Fruit fly (Drosophila melanogaster) whole organism, wandering third instar larva: ENCODE measurements around the gene Ca-Ma2d.
A peak's percentile ranks its signal among the peaks of the same experiment; 100 is the strongest.

Source experiments
- Abd-B ChIP-seq: fragments of >200 bp; optimal IDR thresholded peaks from 2 replicates; lab custom pipeline; 2017; ENCODE audit warnings: missing biosample characterization, missing genetic modification characterization
- CG32264 ChIP-seq: fragments of 200-800 bp; sonication (Bioruptor generic); optimal IDR thresholded peaks from 2 replicates; lab custom pipeline; 2016; ENCODE audit warnings: missing biosample characterization, missing genetic modification characterization
- CG9705 ChIP-seq: fragments of 200-800 bp; sonication (Bioruptor generic); optimal IDR thresholded peaks from 2 replicates; lab custom pipeline; 2018; ENCODE audit warnings: missing biosample characterization, mild to moderate bottlenecking, missing genetic modification characterization
- CrebA ChIP-seq: fragments of 200-800 bp; sonication (Bioruptor generic); optimal IDR thresholded peaks from 2 replicates; lab custom pipeline; 2016; ENCODE audit warnings: missing biosample characterization, mild to moderate bottlenecking, missing genetic modification characterization, borderline replicate concordance
- Dfd ChIP-seq: fragments of >200 bp; optimal IDR thresholded peaks from 2 replicates; lab custom pipeline; 2017; ENCODE audit warnings: missing biosample characterization, missing genetic modification characterization
- GATAd ChIP-seq: sonication (Bioruptor generic); optimal IDR thresholded peaks from 2 replicates; lab custom pipeline; 2016; ENCODE audit warnings: missing biosample characterization, missing genetic modification characterization
- HLH106 ChIP-seq: fragments of 200-800 bp; optimal IDR thresholded peaks from 3 replicates; lab custom pipeline; 2019; ENCODE audit warnings: missing biosample characterization, mild to moderate bottlenecking, missing genetic modification characterization, moderate library complexity
- Hnf4 ChIP-seq: fragments of 200-800 bp; sonication (Bioruptor generic); optimal IDR thresholded peaks from 2 replicates; lab custom pipeline; 2016; ENCODE audit warnings: missing biosample characterization, mild to moderate bottlenecking, missing genetic modification characterization
- Hr83 ChIP-seq: fragments of 200-300 bp; sonication (Bioruptor generic); optimal IDR thresholded peaks from 2 replicates; lab custom pipeline; 2016; ENCODE audit warnings: missing biosample characterization, mild to moderate bottlenecking, missing genetic modification characterization, moderate library complexity; ENCODE audit not compliant: poor library complexity, severe bottlenecking
- Jra ChIP-seq: sonication (Bioruptor generic); optimal IDR thresholded peaks from 2 replicates; lab custom pipeline; 2016; ENCODE audit warnings: missing biosample characterization, missing genetic modification characterization
- Mio ChIP-seq: sonication (Bioruptor generic); optimal IDR thresholded peaks from 2 replicates; lab custom pipeline; 2016; ENCODE audit warnings: missing biosample characterization, missing genetic modification characterization
- N ChIP-seq: fragments of >200 bp; optimal IDR thresholded peaks from 2 replicates; lab custom pipeline; 2018; ENCODE audit warnings: missing biosample characterization, missing external identifiers, missing genetic modification characterization
- OdsH ChIP-seq: fragments of 200-800 bp; sonication (Bioruptor generic); optimal IDR thresholded peaks from 2 replicates; lab custom pipeline; 2016; ENCODE audit warnings: missing biosample characterization, mild to moderate bottlenecking, missing genetic modification characterization
- Rel ChIP-seq, 2 experiments: fragments of 200-800 bp; sonication (Bioruptor generic) in 1 of 2; optimal IDR thresholded peaks; 2 replicates in 1 of 2; 3 replicates in 1 of 2; lab custom pipeline; 2016 to 2019; ENCODE audit warnings: mild to moderate bottlenecking in 2 of 2, missing biosample characterization in 2 of 2, missing genetic modification characterization in 2 of 2, moderate library complexity in 1 of 2
- Sp1 ChIP-seq: fragments of 200-800 bp; sonication (Bioruptor generic); optimal IDR thresholded peaks from 3 replicates; lab custom pipeline; 2019; ENCODE audit warnings: missing biosample characterization, mild to moderate bottlenecking, missing genetic modification characterization, moderate library complexity
- Vsx2 ChIP-seq: fragments of 200-300, 225-300 bp; sonication (Bioruptor generic); optimal IDR thresholded peaks from 2 replicates; lab custom pipeline; 2018; ENCODE audit warnings: missing biosample characterization, missing genetic modification characterization; ENCODE audit not compliant: partially characterized antibody
- br ChIP-seq: fragments of 200-800 bp; sonication (Bioruptor generic); optimal IDR thresholded peaks from 2 replicates; lab custom pipeline; 2016; ENCODE audit warnings: missing biosample characterization, missing genetic modification characterization
- brk ChIP-seq: fragments of 200-800 bp; sonication (Bioruptor generic); optimal IDR thresholded peaks from 2 replicates; lab custom pipeline; 2016; ENCODE audit warnings: missing biosample characterization, mild to moderate bottlenecking, missing genetic modification characterization
- dl ChIP-seq, 2 experiments: fragments of 175-275, 200-275 bp in 1 of 2; fragments of 200-275 bp in 1 of 2; sonication (Bioruptor generic); optimal IDR thresholded peaks; lab custom pipeline; 2018; ENCODE audit warnings: mild to moderate bottlenecking in 2 of 2, missing biosample characterization in 2 of 2, missing genetic modification characterization in 2 of 2, moderate library complexity in 2 of 2; ENCODE audit not compliant: partially characterized antibody in 2 of 2, insufficient read depth in 1 of 2
- dsf ChIP-seq: sonication (Bioruptor generic); optimal IDR thresholded peaks from 2 replicates; lab custom pipeline; 2016; ENCODE audit warnings: missing biosample characterization, missing genetic modification characterization, borderline replicate concordance
- ey ChIP-seq: fragments of 200-800 bp; sonication (Bioruptor generic); optimal IDR thresholded peaks from 2 replicates; lab custom pipeline; 2016; ENCODE audit warnings: missing biosample characterization, missing genetic modification characterization
- foxo ChIP-seq, 2 experiments: fragments of 200-800 bp; sonication (Bioruptor generic); optimal IDR thresholded peaks; 2 replicates in 1 of 2; 3 replicates in 1 of 2; lab custom pipeline; 2016 to 2017; ENCODE audit warnings: missing biosample characterization in 2 of 2, missing genetic modification characterization in 2 of 2
- fru ChIP-seq: fragments of 200-800 bp; sonication (Bioruptor generic); optimal IDR thresholded peaks from 3 replicates; lab custom pipeline; 2016; ENCODE audit warnings: missing biosample characterization, mild to moderate bottlenecking, missing genetic modification characterization
- h ChIP-seq: fragments of 200-800 bp; sonication (Bioruptor generic); optimal IDR thresholded peaks from 3 replicates; lab custom pipeline; 2016; ENCODE audit warnings: missing biosample characterization, mild to moderate bottlenecking, missing genetic modification characterization
- jim ChIP-seq: fragments of 175-275, 200-325 bp; sonication (Bioruptor generic); optimal IDR thresholded peaks from 2 replicates; lab custom pipeline; 2016; ENCODE audit warnings: missing biosample characterization, mild to moderate bottlenecking, missing genetic modification characterization
- lola ChIP-seq: fragments of >200 bp; optimal IDR thresholded peaks from 2 replicates; lab custom pipeline; 2017; ENCODE audit warnings: missing biosample characterization, missing genetic modification characterization
- pan ChIP-seq: fragments of >200 bp; optimal IDR thresholded peaks from 2 replicates; lab custom pipeline; 2017
- psq ChIP-seq: fragments of 200-800 bp; sonication (Bioruptor generic); optimal IDR thresholded peaks from 3 replicates; lab custom pipeline; 2017; ENCODE audit warnings: missing biosample characterization, mild to moderate bottlenecking, missing genetic modification characterization, moderate library complexity
- rgr ChIP-seq: fragments of 200-800 bp; sonication (Bioruptor generic); optimal IDR thresholded peaks from 3 replicates; lab custom pipeline; 2016; ENCODE audit warnings: missing biosample characterization, mild to moderate bottlenecking, missing genetic modification characterization
- sage ChIP-seq: fragments of 200-800 bp; sonication (Bioruptor generic); optimal IDR thresholded peaks from 2 replicates; lab custom pipeline; 2016; ENCODE audit warnings: missing biosample characterization, mild to moderate bottlenecking, missing genetic modification characterization
- tai ChIP-seq: sonication (Bioruptor generic); optimal IDR thresholded peaks from 2 replicates; lab custom pipeline; 2016; ENCODE audit warnings: missing biosample characterization, missing genetic modification characterization
- usp ChIP-seq: fragments of >200 bp; optimal IDR thresholded peaks from 2 replicates; lab custom pipeline; 2017; ENCODE audit warnings: missing biosample characterization, missing genetic modification characterization
- woc ChIP-seq: sonication (Bioruptor generic); optimal IDR thresholded peaks from 2 replicates; lab custom pipeline; 2016; ENCODE audit warnings: missing biosample characterization, mild to moderate bottlenecking, missing genetic modification characterization

Gene Ca-Ma2d

DNA sequence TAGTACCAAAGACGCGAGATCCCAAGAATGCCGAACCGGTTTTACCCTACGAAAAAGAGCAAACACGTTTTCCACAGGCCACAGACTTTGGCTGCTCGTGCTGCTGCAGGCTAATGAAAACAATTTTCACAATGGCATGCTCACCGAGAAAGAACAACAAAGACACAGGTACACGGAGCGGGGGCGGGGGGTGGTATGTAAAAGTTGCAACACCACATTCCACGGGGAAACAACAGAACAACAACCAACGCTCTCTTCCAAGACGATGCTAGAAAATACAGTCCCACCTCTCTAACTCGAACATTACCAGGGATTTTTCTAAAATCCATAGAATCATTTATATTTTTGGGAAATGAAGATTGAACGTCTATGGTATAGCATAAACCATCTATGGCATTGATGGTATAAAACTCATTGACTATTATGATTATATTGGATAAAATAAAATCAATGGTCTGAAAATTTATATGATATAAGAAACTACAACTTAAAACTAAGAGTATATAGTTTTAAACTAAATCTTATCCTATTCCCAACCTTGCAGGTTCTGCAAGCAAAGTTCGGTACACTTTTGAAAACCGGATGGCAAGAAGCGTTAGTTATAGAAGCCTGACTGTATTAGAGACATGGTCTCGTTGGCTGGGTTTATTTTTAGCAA is 50.3 kb downstream of the Ca-Ma2d start:
- TF ChIP-seq CG9705 (GFP tag; lab: Kevin White, UChicago) (no peak), tai (GFP tag; lab: Kevin White, UChicago) (no peak), CrebA (GFP tag; lab: Kevin White, UChicago) (no peak), psq (GFP tag; lab: Kevin White, UChicago) (peak; percentile 16), jim (no peak), GATAd (GFP tag; lab: Kevin White, UChicago) (no peak), Hnf4 (GFP tag; lab: Kevin White, UChicago) (no peak), dsf (no peak), dl (GFP tag; optimal IDR thresholded peaks at IDR 0.05; lab: Kevin White, UChicago; ENCODE audit: insufficient read depth in 1 of 2, partially characterized antibody in 2 of 2) (no peak), woc (peak; percentile 55), fru (GFP tag; lab: Kevin White, UChicago) (peak; percentile 45), HLH106 (tag; lab: Kevin White, UChicago) (peak; percentile 22), ey (GFP tag; lab: Kevin White, UChicago) (peak; percentile 24), h (peak; percentile 28), brk (GFP tag; lab: Kevin White, UChicago) (no peak), pan (lab: Kevin White, UChicago) (no peak), usp (GFP tag; lab: Kevin White, UChicago) (no peak), OdsH (peak; percentile 17), br (GFP tag; lab: Kevin White, UChicago) (no peak), N (no peak), Rel (GFP tag; optimal IDR thresholded peaks at IDR 0.05; lab: Kevin White, UChicago) (no peak), Rel (tag; optimal IDR thresholded peaks at IDR 0.05; lab: Kevin White, UChicago) (no peak), Vsx2 (GFP tag; lab: Kevin White, UChicago) (no peak), lola (GFP tag; lab: Kevin White, UChicago) (no peak), Mio (GFP tag; lab: Kevin White, UChicago) (no peak), CG32264 (GFP tag; lab: Kevin White, UChicago) (no peak), Sp1 (GFP tag; lab: Kevin White, UChicago) (peak; percentile 25), Hr83 (GFP tag; lab: Kevin White, UChicago) (no peak), sage (GFP tag; lab: Kevin White, UChicago) (no peak), Dfd (GFP tag; lab: Kevin White, UChicago) (no peak), foxo (GFP tag; optimal IDR thresholded peaks at IDR 0.05; lab: Kevin White, UChicago) (peak in 1 of 2 experiments; percentile 50)

DNA sequence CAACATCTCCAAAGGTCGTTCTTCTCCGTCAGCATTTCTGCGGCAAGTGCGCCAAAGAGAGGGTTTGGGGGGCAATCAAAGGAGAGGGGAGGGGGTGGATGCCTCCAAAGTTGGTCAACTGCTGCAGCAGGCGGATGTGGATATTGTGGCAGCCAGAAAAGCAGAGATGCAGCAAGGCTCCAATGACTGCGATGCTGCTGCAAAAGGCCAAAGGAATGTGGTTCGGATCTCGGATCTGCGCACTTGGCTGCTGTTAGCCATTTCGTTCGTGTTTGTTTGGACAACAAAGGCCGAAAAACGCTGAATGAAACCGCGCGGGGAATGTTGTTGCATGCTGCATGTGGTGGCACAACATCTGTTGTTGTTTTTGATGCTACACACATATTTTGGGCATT is 50.8 kb downstream of the Ca-Ma2d start:
- TF ChIP-seq HLH106 (tag; lab: Kevin White, UChicago), result peak; percentile 23
- TF ChIP-seq Hnf4 (GFP tag; lab: Kevin White, UChicago), result no peak
- no peak for TF ChIP-seq foxo (GFP tag; optimal IDR thresholded peaks at IDR 0.05; lab: Kevin White, UChicago)
- peak; percentile 10 for TF ChIP-seq CG9705 (GFP tag; lab: Kevin White, UChicago)
- peak; percentile 74 for TF ChIP-seq Hr83 (GFP tag; lab: Kevin White, UChicago)
- TF ChIP-seq psq (GFP tag; lab: Kevin White, UChicago), result peak; percentile 4
- TF ChIP-seq rgr, result peak; percentile 26
- no peak for TF ChIP-seq h

DNA sequence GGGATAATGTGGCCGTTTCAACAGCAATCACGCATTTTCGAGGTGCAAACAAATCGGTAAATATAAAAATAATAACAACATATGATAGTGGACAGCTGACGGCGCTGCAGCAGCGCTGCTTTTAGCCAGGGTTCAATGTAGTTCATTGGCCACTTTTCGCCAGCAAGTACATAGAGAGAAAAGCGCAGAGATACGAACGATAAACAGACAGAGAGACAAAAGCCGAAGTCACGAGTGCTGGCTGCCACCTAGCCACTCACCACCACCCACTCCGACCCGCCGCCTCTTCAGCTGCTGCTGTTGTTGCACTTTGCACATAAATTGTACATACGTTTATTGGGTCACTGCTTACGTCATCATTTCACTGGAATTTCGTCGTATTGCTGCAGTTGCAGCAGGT is 51.6 kb downstream of the Ca-Ma2d start:
- no peak for TF ChIP-seq CrebA (GFP tag; lab: Kevin White, UChicago)
- TF ChIP-seq Mio (GFP tag; lab: Kevin White, UChicago), result no peak
- no peak for TF ChIP-seq brk (GFP tag; lab: Kevin White, UChicago)
- no peak for TF ChIP-seq CG9705 (GFP tag; lab: Kevin White, UChicago)
- no peak for TF ChIP-seq Abd-B (GFP tag; lab: Kevin White, UChicago)
- no peak for TF ChIP-seq OdsH
- TF ChIP-seq pan (lab: Kevin White, UChicago), result no peak
- no peak for TF ChIP-seq dl (GFP tag; optimal IDR thresholded peaks at IDR 0.05; lab: Kevin White, UChicago; ENCODE audit: insufficient read depth in 1 of 2, partially characterized antibody in 2 of 2)
- TF ChIP-seq Jra (GFP tag; lab: Kevin White, UChicago), result no peak
- TF ChIP-seq usp (GFP tag; lab: Kevin White, UChicago), result no peak
